Fruit fly (Drosophila melanogaster) whole organism, wandering third instar larva: ENCODE measurements around the gene CG31294.
A peak's percentile ranks its signal among the peaks of the same experiment; 100 is the strongest.

Experiments used
- Abd-B ChIP-seq: fragments of >200 bp; optimal IDR thresholded peaks from 2 replicates; lab custom pipeline; 2017; ENCODE audit warnings: missing biosample characterization, missing genetic modification characterization
- CG9705 ChIP-seq: fragments of 200-800 bp; sonication (Bioruptor generic); optimal IDR thresholded peaks from 2 replicates; lab custom pipeline; 2018; ENCODE audit warnings: missing biosample characterization, mild to moderate bottlenecking, missing genetic modification characterization
- CrebA ChIP-seq: fragments of 200-800 bp; sonication (Bioruptor generic); optimal IDR thresholded peaks from 2 replicates; lab custom pipeline; 2016; ENCODE audit warnings: missing biosample characterization, mild to moderate bottlenecking, missing genetic modification characterization, borderline replicate concordance
- Dif ChIP-seq: fragments of 200-275, 200-300 bp; sonication (Bioruptor generic); optimal IDR thresholded peaks from 2 replicates; lab custom pipeline; 2018; ENCODE audit warnings: missing biosample characterization, missing genetic modification characterization; ENCODE audit not compliant: partially characterized antibody
- GATAd ChIP-seq: sonication (Bioruptor generic); optimal IDR thresholded peaks from 2 replicates; lab custom pipeline; 2016; ENCODE audit warnings: missing biosample characterization, missing genetic modification characterization
- HLH106 ChIP-seq: fragments of 200-800 bp; optimal IDR thresholded peaks from 3 replicates; lab custom pipeline; 2019; ENCODE audit warnings: missing biosample characterization, mild to moderate bottlenecking, missing genetic modification characterization, moderate library complexity
- Hnf4 ChIP-seq: fragments of 200-800 bp; sonication (Bioruptor generic); optimal IDR thresholded peaks from 2 replicates; lab custom pipeline; 2016; ENCODE audit warnings: missing biosample characterization, mild to moderate bottlenecking, missing genetic modification characterization
- Hr78 ChIP-seq: fragments of >200 bp; optimal IDR thresholded peaks from 2 replicates; lab custom pipeline; 2017; ENCODE audit warnings: missing biosample characterization, missing genetic modification characterization
- Hr83 ChIP-seq: fragments of 200-300 bp; sonication (Bioruptor generic); optimal IDR thresholded peaks from 2 replicates; lab custom pipeline; 2016; ENCODE audit warnings: missing biosample characterization, mild to moderate bottlenecking, missing genetic modification characterization, moderate library complexity; ENCODE audit not compliant: poor library complexity, severe bottlenecking
- Jra ChIP-seq: sonication (Bioruptor generic); optimal IDR thresholded peaks from 2 replicates; lab custom pipeline; 2016; ENCODE audit warnings: missing biosample characterization, missing genetic modification characterization
- Mio ChIP-seq: sonication (Bioruptor generic); optimal IDR thresholded peaks from 2 replicates; lab custom pipeline; 2016; ENCODE audit warnings: missing biosample characterization, missing genetic modification characterization
- N ChIP-seq: fragments of >200 bp; optimal IDR thresholded peaks from 2 replicates; lab custom pipeline; 2018; ENCODE audit warnings: missing biosample characterization, missing external identifiers, missing genetic modification characterization
- OdsH ChIP-seq: fragments of 200-800 bp; sonication (Bioruptor generic); optimal IDR thresholded peaks from 2 replicates; lab custom pipeline; 2016; ENCODE audit warnings: missing biosample characterization, mild to moderate bottlenecking, missing genetic modification characterization
- Rel ChIP-seq, 2 experiments: fragments of 200-800 bp; sonication (Bioruptor generic) in 1 of 2; optimal IDR thresholded peaks; 2 replicates in 1 of 2; 3 replicates in 1 of 2; lab custom pipeline; 2016 to 2019; ENCODE audit warnings: mild to moderate bottlenecking in 2 of 2, missing biosample characterization in 2 of 2, missing genetic modification characterization in 2 of 2, moderate library complexity in 1 of 2
- Sp1 ChIP-seq: fragments of 200-800 bp; sonication (Bioruptor generic); optimal IDR thresholded peaks from 3 replicates; lab custom pipeline; 2019; ENCODE audit warnings: missing biosample characterization, mild to moderate bottlenecking, missing genetic modification characterization, moderate library complexity
- Vsx2 ChIP-seq: fragments of 200-300, 225-300 bp; sonication (Bioruptor generic); optimal IDR thresholded peaks from 2 replicates; lab custom pipeline; 2018; ENCODE audit warnings: missing biosample characterization, missing genetic modification characterization; ENCODE audit not compliant: partially characterized antibody
- brk ChIP-seq: fragments of 200-800 bp; sonication (Bioruptor generic); optimal IDR thresholded peaks from 2 replicates; lab custom pipeline; 2016; ENCODE audit warnings: missing biosample characterization, mild to moderate bottlenecking, missing genetic modification characterization
- dl ChIP-seq, 2 experiments: fragments of 175-275, 200-275 bp in 1 of 2; fragments of 200-275 bp in 1 of 2; sonication (Bioruptor generic); optimal IDR thresholded peaks; lab custom pipeline; 2018; ENCODE audit warnings: mild to moderate bottlenecking in 2 of 2, missing biosample characterization in 2 of 2, missing genetic modification characterization in 2 of 2, moderate library complexity in 2 of 2; ENCODE audit not compliant: partially characterized antibody in 2 of 2, insufficient read depth in 1 of 2
- dmrt93B ChIP-seq: fragments of 200-800 bp; sonication (Bioruptor generic); optimal IDR thresholded peaks from 2 replicates; lab custom pipeline; 2018; ENCODE audit warnings: missing biosample characterization, mild to moderate bottlenecking, missing genetic modification characterization
- dsf ChIP-seq: sonication (Bioruptor generic); optimal IDR thresholded peaks from 2 replicates; lab custom pipeline; 2016; ENCODE audit warnings: missing biosample characterization, missing genetic modification characterization, borderline replicate concordance
- ey ChIP-seq: fragments of 200-800 bp; sonication (Bioruptor generic); optimal IDR thresholded peaks from 2 replicates; lab custom pipeline; 2016; ENCODE audit warnings: missing biosample characterization, missing genetic modification characterization
- fru ChIP-seq: fragments of 200-800 bp; sonication (Bioruptor generic); optimal IDR thresholded peaks from 3 replicates; lab custom pipeline; 2016; ENCODE audit warnings: missing biosample characterization, mild to moderate bottlenecking, missing genetic modification characterization
- h ChIP-seq: fragments of 200-800 bp; sonication (Bioruptor generic); optimal IDR thresholded peaks from 3 replicates; lab custom pipeline; 2016; ENCODE audit warnings: missing biosample characterization, mild to moderate bottlenecking, missing genetic modification characterization
- jim ChIP-seq: fragments of 175-275, 200-325 bp; sonication (Bioruptor generic); optimal IDR thresholded peaks from 2 replicates; lab custom pipeline; 2016; ENCODE audit warnings: missing biosample characterization, mild to moderate bottlenecking, missing genetic modification characterization
- lola ChIP-seq: fragments of >200 bp; optimal IDR thresholded peaks from 2 replicates; lab custom pipeline; 2017; ENCODE audit warnings: missing biosample characterization, missing genetic modification characterization
- pan ChIP-seq: fragments of >200 bp; optimal IDR thresholded peaks from 2 replicates; lab custom pipeline; 2017
- psq ChIP-seq: fragments of 200-800 bp; sonication (Bioruptor generic); optimal IDR thresholded peaks from 3 replicates; lab custom pipeline; 2017; ENCODE audit warnings: missing biosample characterization, mild to moderate bottlenecking, missing genetic modification characterization, moderate library complexity
- sv ChIP-seq: fragments of 200-800 bp; sonication (Bioruptor generic); optimal IDR thresholded peaks from 3 replicates; lab custom pipeline; 2016; ENCODE audit warnings: missing biosample characterization, missing genetic modification characterization
- usp ChIP-seq: fragments of >200 bp; optimal IDR thresholded peaks from 2 replicates; lab custom pipeline; 2017; ENCODE audit warnings: missing biosample characterization, missing genetic modification characterization
- woc ChIP-seq: sonication (Bioruptor generic); optimal IDR thresholded peaks from 2 replicates; lab custom pipeline; 2016; ENCODE audit warnings: missing biosample characterization, mild to moderate bottlenecking, missing genetic modification characterization

CG31294 gene

dm6 chr3R:15672302-15672701 is 44.1 kb downstream of the CG31294 start:
- TF ChIP-seq N (GFP tag; lab: Kevin White, UChicago) (no peak), Jra (GFP tag; lab: Kevin White, UChicago) (no peak), Sp1 (no peak), Abd-B (GFP tag; lab: Kevin White, UChicago) (no peak), sv (GFP tag; lab: Kevin White, UChicago) (no peak), pan (no peak), woc (GFP tag; lab: Kevin White, UChicago) (no peak), dmrt93B (GFP tag; lab: Kevin White, UChicago) (no peak)

dm6 chr3R:15670559-15670958 is 45.8 kb downstream of the CG31294 start:
- peak; percentile 24 for TF ChIP-seq Vsx2 (GFP tag; lab: Kevin White, UChicago)
- no peak for TF ChIP-seq Mio

dm6 chr3R:15668863-15669491 is 47.4 kb downstream of the CG31294 start:
- TF ChIP-seq CrebA (GFP tag; lab: Kevin White, UChicago) = no peak
- TF ChIP-seq brk (GFP tag; lab: Kevin White, UChicago) = no peak
- no peak for TF ChIP-seq OdsH
- TF ChIP-seq dl (GFP tag; optimal IDR thresholded peaks at IDR 0.05; lab: Kevin White, UChicago; ENCODE audit: insufficient read depth in 1 of 2, partially characterized antibody in 2 of 2) = no peak
- no peak for TF ChIP-seq HLH106 (tag; lab: Kevin White, UChicago)
- no peak for TF ChIP-seq Hr83 (GFP tag; lab: Kevin White, UChicago)
- TF ChIP-seq Vsx2 (GFP tag; lab: Kevin White, UChicago) = no peak
- no peak for TF ChIP-seq Dif (GFP tag; lab: Kevin White, UChicago)
- no peak for TF ChIP-seq h (GFP tag; lab: Kevin White, UChicago)
- no peak for TF ChIP-seq sv (GFP tag; lab: Kevin White, UChicago)
- no peak for TF ChIP-seq usp
- TF ChIP-seq woc (GFP tag; lab: Kevin White, UChicago) = no peak
- no peak for TF ChIP-seq N (GFP tag; lab: Kevin White, UChicago)
- TF ChIP-seq fru (GFP tag; lab: Kevin White, UChicago) = no peak
- TF ChIP-seq CG9705 = no peak
- TF ChIP-seq dsf (GFP tag; lab: Kevin White, UChicago) = no peak

- TF ChIP-seq psq (no peak), h (GFP tag; lab: Kevin White, UChicago) (no peak), Rel (GFP tag; optimal IDR thresholded peaks at IDR 0.05; lab: Kevin White, UChicago) (no peak), Rel (tag; optimal IDR thresholded peaks at IDR 0.05; lab: Kevin White, UChicago) (no peak), pan (no peak), GATAd (GFP tag; lab: Kevin White, UChicago) (no peak), dmrt93B (GFP tag; lab: Kevin White, UChicago) (no peak), ey (GFP tag; lab: Kevin White, UChicago) (no peak), jim (no peak), Hr78 (GFP tag; lab: Kevin White, UChicago) (no peak), lola (no peak)
- TF ChIP-seq, all 38 proteins: peak for 0
Observed at dm6 chr3R:15666900-15667507, 49.4 kb downstream of the CG31294 start.

dm6 chr3R:15665962-15666361 is 50.4 kb downstream of the CG31294 start, which contains the start of gene pxb:
Gene pxb (plus strand): TSS chr3R:15666183.
- TF ChIP-seq Hnf4 (GFP tag; lab: Kevin White, UChicago) (peak; percentile 38), dsf (GFP tag; lab: Kevin White, UChicago) (no peak), Hr83 (GFP tag; lab: Kevin White, UChicago) (peak; percentile 34)
